Fruit fly (Drosophila melanogaster): Measurements from ENCODE around the gene Mat89Ba.

Mat89Ba gene

dm6 chr3R:16222300-16222903 lies 49.8 kb downstream of the Mat89Ba start (continued):
- TF ChIP-seq CG13624 (GFP tag; optimal IDR thresholded peaks at IDR 0.05) (peak; percentile 99), CG11085 (GFP tag; IDR thresholded peaks at IDR 0.05) (peak; percentile 98), ac (GFP tag; optimal IDR thresholded peaks at IDR 0.05) (peak; percentile 92), CG15073 (GFP tag; optimal IDR thresholded peaks at IDR 0.05) (peak; percentile 94), CG11696 (GFP tag; IDR thresholded peaks at IDR 0.05) (peak; percentile 98), onecut (GFP tag; IDR thresholded peaks at IDR 0.05) (peak; percentile 99), CG15601 (tag; optimal IDR thresholded peaks at IDR 0.05) (peak; percentile 98), YL-1 (GFP tag; optimal IDR thresholded peaks at IDR 0.05) (peak; percentile 94), ttk (GFP tag; IDR thresholded peaks at IDR 0.05) (peak; percentile 100), tll (GFP tag; optimal IDR thresholded peaks at IDR 0.05) (no peak), CG8290 (GFP tag; optimal IDR thresholded peaks at IDR 0.05) (peak; percentile 99), CG8290 (tag; optimal IDR thresholded peaks at IDR 0.05) (peak; percentile 94 to 100), trh (GFP tag; optimal IDR thresholded peaks at IDR 0.05) (peak; percentile 98), CG16779 (GFP tag; IDR thresholded peaks at IDR 0.05) (peak; percentile 99), Hey (tag; optimal IDR thresholded peaks at IDR 0.05) (peak; percentile 97), CG8089 (GFP tag; optimal IDR thresholded peaks at IDR 0.05) (peak; percentile 99), pan (optimal IDR thresholded peaks at IDR 0.05) (no peak), pan (GFP tag; optimal IDR thresholded peaks at IDR 0.05 in 1 of 2, IDR thresholded peaks at IDR 0.05 in 1 of 2) (peak in 1 of 2 experiments; percentile 100), ems (GFP tag; optimal IDR thresholded peaks at IDR 0.05) (peak; percentile 100), CG17802 (tag; optimal IDR thresholded peaks at IDR 0.05) (peak; percentile 95), C15 (GFP tag; IDR thresholded peaks at IDR 0.05) (peak; percentile 99), CG6272 (GFP tag; IDR thresholded peaks at IDR 0.05) (peak; percentile 100), CG7963 (GFP tag; IDR thresholded peaks at IDR 0.05; ENCODE audit: partially characterized antibody) (no peak), row (GFP tag; IDR thresholded peaks at IDR 0.05) (peak; percentile 100), hbn (GFP tag; IDR thresholded peaks at IDR 0.05; ENCODE audit: partially characterized antibody) (no peak), Usf (GFP tag; optimal IDR thresholded peaks at IDR 0.05) (peak; percentile 93), sens-2 (GFP tag; IDR thresholded peaks at IDR 0.05) (peak; percentile 99), B-H1 (GFP tag; IDR thresholded peaks at IDR 0.05) (peak; percentile 100), Xbp1 (GFP tag; optimal IDR thresholded peaks at IDR 0.05) (peak; percentile 100), jing (GFP tag; optimal IDR thresholded peaks at IDR 0.05) (peak; percentile 99), CG30431 (GFP tag; optimal IDR thresholded peaks at IDR 0.05) (peak; percentile 99), Drgx (GFP tag; IDR thresholded peaks at IDR 0.05) (peak; percentile 99), CG10462 (GFP tag; optimal IDR thresholded peaks at IDR 0.05) (peak; percentile 97), fru (optimal IDR thresholded peaks at IDR 0.05) (no peak), Elba2 (GFP tag; optimal IDR thresholded peaks at IDR 0.05) (peak; percentile 57), slp2 (GFP tag; optimal IDR thresholded peaks at IDR 0.05) (peak; percentile 99), Dref (GFP tag; IDR thresholded peaks at IDR 0.05) (peak; percentile 54), Jarid2 (GFP tag; optimal IDR thresholded peaks at IDR 0.05) (peak; percentile 94), Stat92E (GFP tag; optimal IDR thresholded peaks at IDR 0.05) (peak in 1 of 3 experiments; percentile 96), CG3838 (GFP tag; optimal IDR thresholded peaks at IDR 0.05) (peak; percentile 98), CG33557 (GFP tag; optimal IDR thresholded peaks at IDR 0.05) (peak; percentile 90), Hr51 (GFP tag; optimal IDR thresholded peaks at IDR 0.05) (peak; percentile 99), GATAe (GFP tag; conservative IDR thresholded peaks at IDR 0.05) (peak; percentile 98), NFAT (GFP tag; IDR thresholded peaks at IDR 0.05) (peak; percentile 99), eve (GFP tag; optimal IDR thresholded peaks at IDR 0.05) (peak in 1 of 2 experiments; percentile 99), hkb (optimal IDR thresholded peaks at IDR 0.05) (no peak), hkb (GFP tag; IDR thresholded peaks at IDR 0.05) (peak; percentile 100), CG15696 (tag; optimal IDR thresholded peaks at IDR 0.05) (peak; percentile 92), lov (optimal IDR thresholded peaks at IDR 0.05) (no peak), lov (GFP tag; IDR thresholded peaks at IDR 0.05) (peak; percentile 100), CG8388 (GFP tag; optimal IDR thresholded peaks at IDR 0.05) (peak; percentile 98)
